Fruit fly (Drosophila melanogaster) whole organism, embryonic: ENCODE measurements around the gene Cdc23.
"Not testable (repeated sequence)": the region's sequence is repeated elsewhere in the genome, so short reads cannot be mapped to it uniquely, and the experiment has no call there.

ENCODE experiments used
- Aef1 ChIP-seq: fragments of 200-800 bp; sonication (Bioruptor generic); IDR thresholded peaks from 3 replicates; pipeline ENCODE4 v1.3.6; 2022; ENCODE audit warnings: missing biosample characterization, missing genetic modification characterization
- CG10431 ChIP-seq: fragments of 200-800 bp; sonication (Bioruptor generic); optimal IDR thresholded peaks from 3 replicates; lab custom pipeline; 2018; ENCODE audit warnings: missing biosample characterization, mild to moderate bottlenecking, missing genetic modification characterization
- CG13624 ChIP-seq: fragments of 200-800 bp; sonication (Bioruptor generic); optimal IDR thresholded peaks from 2 replicates; lab custom pipeline; 2016; ENCODE audit warnings: missing biosample characterization, missing genetic modification characterization
- CG16813 ChIP-seq: fragments of 200-800 bp; sonication (Bioruptor generic); IDR thresholded peaks from 3 replicates; pipeline ENCODE4 v1.3.6; 2022; ENCODE audit warnings: missing biosample characterization, missing genetic modification characterization; ENCODE audit not compliant: partially characterized antibody
- CG9932 ChIP-seq: fragments of 200-800 bp; sonication (Bioruptor generic); IDR thresholded peaks from 2 replicates; pipeline ENCODE4 v1.3.6; 2022; ENCODE audit warnings: missing biosample characterization, missing genetic modification characterization
- CkIIα-i1 ChIP-seq: fragments of 200-800 bp; sonication (Bioruptor generic); IDR thresholded peaks from 2 replicates; pipeline ENCODE4 v1.3.6; 2022; ENCODE audit warnings: missing biosample characterization, missing genetic modification characterization
- HLH54F ChIP-seq: fragments of 200-800 bp; sonication (Bioruptor generic); optimal IDR thresholded peaks from 3 replicates; lab custom pipeline; 2016; ENCODE audit warnings: missing biosample characterization, missing genetic modification characterization
- dati ChIP-seq: fragments of 200-800 bp; sonication (Bioruptor generic); IDR thresholded peaks from 2 replicates; pipeline ENCODE4 v1.3.6; 2022; ENCODE audit warnings: missing biosample characterization, missing genetic modification characterization
- en ChIP-seq: fragments of 200-800 bp; sonication (Bioruptor generic); optimal IDR thresholded peaks from 2 replicates; lab custom pipeline; 2016; ENCODE audit warnings: missing biosample characterization, missing genetic modification characterization
- gt ChIP-seq: fragments of 200-800 bp; sonication (Bioruptor generic); IDR thresholded peaks from 2 replicates; pipeline ENCODE4 v1.3.6; 2022; ENCODE audit warnings: missing biosample characterization, missing genetic modification characterization
- sens-2 ChIP-seq: fragments of 200-800 bp; sonication (Bioruptor generic); IDR thresholded peaks from 2 replicates; pipeline ENCODE4 v1.3.6; 2022; ENCODE audit warnings: missing biosample characterization, missing genetic modification characterization
- ttk ChIP-seq: fragments of 200-800 bp; sonication (Bioruptor generic); IDR thresholded peaks from 2 replicates; pipeline ENCODE4 v2.1.2; 2022; ENCODE audit warnings: missing biosample characterization, missing genetic modification characterization

- not testable (repeated sequence) for TF ChIP-seq ttk (GFP tag; lab: Robert Waterston, UW); HLH54F (GFP tag; lab: Kevin White, UChicago); CkIIα-i1; sens-2 (GFP tag; lab: Robert Waterston, UW); CG9932 (GFP tag; lab: Robert Waterston, UW); Aef1; CG10431; en (GFP tag; lab: Kevin White, UChicago); dati (GFP tag; lab: Robert Waterston, UW); CG16813; CG13624; gt (GFP tag; lab: Robert Waterston, UW)
Measured at dm6 chr2L:20449864-20450263, 9.3 kb upstream of the Cdc23 start, which contains the start of the genes CG31683 and CG31687.
